Worm (Caenorhabditis elegans) whole organism, L4 larva: ENCODE measurements around the gene B0302.5.
A peak's percentile ranks its signal among the peaks of the same experiment; 100 is the strongest.

Experiments
- D1046.2 ChIP-seq: fragments of 200-800 bp; sonication (Bioruptor generic); IDR thresholded peaks from 2 replicates; pipeline ENCODE4 v1.3.6; 2022; ENCODE audit warnings: missing genetic modification characterization, missing compliant biosample characterization
- F26F4.8 ChIP-seq: fragments of 200-800 bp; sonication (Bioruptor generic); conservative IDR thresholded peaks from 2 replicates; pipeline ENCODE4 v1.3.6; 2022; ENCODE audit warnings: missing genetic modification characterization, missing compliant biosample characterization
- F37D6.2 ChIP-seq: sonication (generic microtip); optimal IDR thresholded peaks from 2 replicates; lab custom pipeline; 2016; ENCODE audit warnings: mild to moderate bottlenecking, missing genetic modification characterization, missing compliant biosample characterization
- F44E2.7 ChIP-seq: fragments of 200-800 bp; sonication (Bioruptor generic); IDR thresholded peaks from 2 replicates; pipeline ENCODE4 v2.1.2; 2022; ENCODE audit warnings: missing genetic modification characterization, missing compliant biosample characterization
- F49E8.2 ChIP-seq: sonication (generic microtip); optimal IDR thresholded peaks from 2 replicates; lab custom pipeline; 2016; ENCODE audit warnings: missing compliant biosample characterization, mild to moderate bottlenecking, missing genetic modification characterization, borderline replicate concordance
- R02D3.7 ChIP-seq: fragments of 150-350 bp; sonication (generic microtip); optimal IDR thresholded peaks from 3 replicates; lab custom pipeline; 2014; ENCODE audit warnings: missing biosample characterization, missing genetic modification characterization
- T20F7.1 ChIP-seq: fragments of 200-800 bp; sonication (Bioruptor generic); optimal IDR thresholded peaks from 2 replicates; lab custom pipeline; 2018; ENCODE audit warnings: mild to moderate bottlenecking, missing genetic modification characterization, missing compliant biosample characterization
- Y5F2A.4 ChIP-seq: fragments of 200-800 bp; sonication (Bioruptor generic); optimal IDR thresholded peaks from 2 replicates; lab custom pipeline; 2018; ENCODE audit warnings: mild to moderate bottlenecking, missing genetic modification characterization, missing compliant biosample characterization
- Y75B8A.6 ChIP-seq: fragments of 200-800 bp; sonication (Bioruptor generic); IDR thresholded peaks from 2 replicates; pipeline ENCODE4 v1.3.6; 2022; ENCODE audit warnings: missing genetic modification reagents, missing genetic modification characterization, missing compliant biosample characterization
- arid-1 ChIP-seq: fragments of 200-800 bp; sonication (Bioruptor generic); conservative IDR thresholded peaks from 2 replicates; pipeline ENCODE4 v1.3.6; 2022; ENCODE audit warnings: missing genetic modification reagents, missing genetic modification characterization, missing compliant biosample characterization
- ceh-32 ChIP-seq: sonication (generic microtip); optimal IDR thresholded peaks from 2 replicates; lab custom pipeline; 2016; ENCODE audit warnings: mild to moderate bottlenecking, missing genetic modification characterization, missing compliant biosample characterization; ENCODE audit not compliant: poor library complexity
- ceh-44 ChIP-seq: fragments of 200-800 bp; sonication (Bioruptor generic); IDR thresholded peaks from 2 replicates; pipeline ENCODE4 v1.3.6; 2022; ENCODE audit warnings: missing genetic modification reagents, missing genetic modification characterization, missing compliant biosample characterization
- cey-2 ChIP-seq: sonication (generic microtip); optimal IDR thresholded peaks from 3 replicates; lab custom pipeline; 2017; ENCODE audit warnings: missing genetic modification characterization, mild to moderate bottlenecking, missing compliant biosample characterization, antibody characterized with exemption, borderline replicate concordance; ENCODE audit not compliant: insufficient read depth
- ctbp-1 ChIP-seq: fragments of 200-800 bp; sonication (Bioruptor generic); IDR thresholded peaks from 2 replicates; pipeline ENCODE4 v1.3.6; 2022; ENCODE audit warnings: missing genetic modification reagents, missing genetic modification characterization, missing compliant biosample characterization
- daf-12 ChIP-seq: fragments of 150-350 bp; optimal IDR thresholded peaks from 2 replicates; lab custom pipeline; 2014; ENCODE audit warnings: missing biosample characterization, missing genetic modification reagents, missing genetic modification characterization
- daf-16 ChIP-seq, 3 experiments: sonication (generic microtip); optimal IDR thresholded peaks; 2 replicates each; lab custom pipeline; 2016 to 2017; ENCODE audit warnings: missing genetic modification characterization in 3 of 3, missing genetic modification reagents in 3 of 3, mild to moderate bottlenecking in 2 of 3, missing compliant biosample characterization in 2 of 3, missing biosample characterization in 1 of 3, moderate library complexity in 1 of 3
- daf-19 ChIP-seq: fragments of 200-800 bp; sonication (Bioruptor generic); conservative IDR thresholded peaks from 2 replicates; pipeline ENCODE4 v1.3.6; 2022; ENCODE audit warnings: missing genetic modification characterization, missing compliant biosample characterization
- dmd-8 ChIP-seq: fragments of 200-800 bp; sonication (Bioruptor generic); IDR thresholded peaks from 2 replicates; pipeline ENCODE4 v1.3.6; 2022; ENCODE audit warnings: missing genetic modification characterization, missing compliant biosample characterization
- dpl-1 ChIP-seq: fragments of 150-350 bp; optimal IDR thresholded peaks from 2 replicates; lab custom pipeline; 2014; ENCODE audit warnings: missing biosample characterization, missing genetic modification reagents, missing genetic modification characterization
- dve-1 ChIP-seq: sonication (generic microtip); optimal IDR thresholded peaks from 2 replicates; lab custom pipeline; 2017; ENCODE audit warnings: antibody characterized with exemption, mild to moderate bottlenecking, missing genetic modification characterization, missing compliant biosample characterization; ENCODE audit not compliant: insufficient read depth
- hlh-11 ChIP-seq: fragments of 200-800 bp; sonication (Bioruptor generic); optimal IDR thresholded peaks from 2 replicates; lab custom pipeline; 2018; ENCODE audit warnings: mild to moderate bottlenecking, missing genetic modification characterization, missing compliant biosample characterization
- jun-1 ChIP-seq: fragments of 150-350 bp; optimal IDR thresholded peaks from 2 replicates; lab custom pipeline; 2014; ENCODE audit warnings: missing biosample characterization, missing genetic modification reagents, missing genetic modification characterization
- lin-13 ChIP-seq: fragments of 150-350 bp; optimal IDR thresholded peaks from 2 replicates; lab custom pipeline; 2014; ENCODE audit warnings: missing biosample characterization, missing genetic modification reagents, missing genetic modification characterization
- lin-15B ChIP-seq: fragments of 150-350 bp; sonication (generic microtip); optimal IDR thresholded peaks from 3 replicates; lab custom pipeline; 2014; ENCODE audit warnings: missing biosample characterization, missing genetic modification characterization
- lin-38 ChIP-seq: fragments of 200-800 bp; sonication (Bioruptor generic); IDR thresholded peaks from 2 replicates; pipeline ENCODE4 v1.3.6; 2022; ENCODE audit warnings: missing genetic modification reagents, missing genetic modification characterization, missing compliant biosample characterization
- lin-39 ChIP-seq: fragments of 150-350 bp; optimal IDR thresholded peaks from 2 replicates; lab custom pipeline; 2014; ENCODE audit warnings: missing biosample characterization, missing genetic modification reagents, missing genetic modification characterization
- mdl-1 ChIP-seq, 2 experiments: fragments of 150-350 bp in 1 of 2; sonication (generic microtip) in 1 of 2; optimal IDR thresholded peaks; 2 replicates each; lab custom pipeline; 2014 to 2017; ENCODE audit warnings: missing biosample characterization in 2 of 2, missing genetic modification characterization in 2 of 2
- mep-1 ChIP-seq: fragments of 150-350 bp; sonication (generic microtip); optimal IDR thresholded peaks from 3 replicates; lab custom pipeline; 2014; ENCODE audit warnings: missing biosample characterization, missing genetic modification characterization
- mxl-3 ChIP-seq: fragments of 200-800 bp; sonication (Bioruptor generic); optimal IDR thresholded peaks from 2 replicates; lab custom pipeline; 2018; ENCODE audit warnings: mild to moderate bottlenecking, missing genetic modification characterization, missing compliant biosample characterization
- nhr-28 ChIP-seq: fragments of 150-350 bp; optimal IDR thresholded peaks from 2 replicates; lab custom pipeline; 2014; ENCODE audit warnings: missing biosample characterization, missing genetic modification characterization
- nhr-41 ChIP-seq: fragments of 200-800 bp; sonication (Bioruptor generic); IDR thresholded peaks from 2 replicates; pipeline ENCODE4 v1.3.6; 2022; ENCODE audit warnings: missing genetic modification reagents, missing genetic modification characterization, missing compliant biosample characterization
- nhr-76 ChIP-seq: fragments of 150-350 bp; optimal IDR thresholded peaks from 2 replicates; lab custom pipeline; 2014; ENCODE audit warnings: missing biosample characterization, missing genetic modification characterization
- nhr-77 ChIP-seq: fragments of 150-350 bp; optimal IDR thresholded peaks from 2 replicates; lab custom pipeline; 2014; ENCODE audit warnings: missing biosample characterization, missing genetic modification characterization
- saeg-2 ChIP-seq: fragments of 200-800 bp; sonication (Bioruptor generic); IDR thresholded peaks from 2 replicates; pipeline ENCODE4 v1.3.6; 2022; ENCODE audit warnings: missing genetic modification reagents, missing genetic modification characterization, missing compliant biosample characterization
- skn-1 ChIP-seq: fragments of 150-350 bp; optimal IDR thresholded peaks from 2 replicates; lab custom pipeline; 2014; ENCODE audit warnings: missing biosample characterization, missing genetic modification characterization
- snpc-1.2 ChIP-seq: fragments of 200-800 bp; sonication (Bioruptor generic); IDR thresholded peaks from 2 replicates; pipeline ENCODE4 v1.3.6; 2022; ENCODE audit warnings: missing genetic modification reagents, missing genetic modification characterization, missing compliant biosample characterization
- spr-3 ChIP-seq: fragments of 200-800 bp; sonication (Bioruptor generic); optimal IDR thresholded peaks from 2 replicates; lab custom pipeline; 2018; ENCODE audit warnings: mild to moderate bottlenecking, missing genetic modification characterization, missing compliant biosample characterization
- unc-62 ChIP-seq, 3 experiments: fragments of 150-350 bp in 1 of 3; sonication (generic microtip); optimal IDR thresholded peaks in 2 of 3; peaks in 1 of 3; 1 replicate in 1 of 3; 2 replicates in 2 of 3; lab custom pipeline; 2014 to 2017; ENCODE audit warnings: missing biosample characterization in 3 of 3, missing genetic modification characterization in 3 of 3, missing genetic modification reagents in 3 of 3, missing genotype in 1 of 3
- vab-7 ChIP-seq: fragments of 200-800 bp; sonication (Bioruptor generic); IDR thresholded peaks from 2 replicates; pipeline ENCODE4 v1.3.6; 2022; ENCODE audit warnings: missing genetic modification reagents, missing genetic modification characterization, missing compliant biosample characterization
- zag-1 ChIP-seq: fragments of 150-350 bp; optimal IDR thresholded peaks from 2 replicates; lab custom pipeline; 2014; ENCODE audit warnings: missing biosample characterization, missing genetic modification characterization
- zfp-2 ChIP-seq: sonication (generic microtip); optimal IDR thresholded peaks from 2 replicates; lab custom pipeline; 2016; ENCODE audit warnings: mild to moderate bottlenecking, missing genetic modification characterization, missing compliant biosample characterization
- ztf-11 ChIP-seq: fragments of 150-350 bp; optimal IDR thresholded peaks from 2 replicates; lab custom pipeline; 2014; ENCODE audit warnings: missing biosample characterization, missing genetic modification characterization

The B0302.5 gene

ce11 chrX:17197824-17198223, 2.9 kb upstream of the B0302.5 start (continued):
- TF ChIP-seq F26F4.8 (GFP tag; lab: Robert Waterston, UW) = no peak
- no peak for TF ChIP-seq vab-7
- TF ChIP-seq mdl-1 (tag; optimal IDR thresholded peaks at IDR 0.05; lab: Kevin White, UChicago) = peak in 1 of 2 experiments; percentile 37
- TF ChIP-seq jun-1 (tag; lab: Kevin White, UChicago) = no peak
- no peak for TF ChIP-seq daf-16 (GFP tag; optimal IDR thresholded peaks at IDR 0.05; lab: Kevin White, UChicago)
- TF ChIP-seq daf-16 (tag; optimal IDR thresholded peaks at IDR 0.05; lab: Kevin White, UChicago) = peak; percentile 68
- TF ChIP-seq lin-38 (GFP tag; lab: Robert Waterston, UW) = no peak
- peak; percentile 68 for TF ChIP-seq nhr-28 (tag; lab: Kevin White, UChicago)
- no peak for TF ChIP-seq T20F7.1 (GFP tag; lab: Kevin White, UChicago)
- TF ChIP-seq D1046.2 (GFP tag; lab: Robert Waterston, UW) = no peak
- no peak for TF ChIP-seq dmd-8 (GFP tag; lab: Robert Waterston, UW)
- TF ChIP-seq lin-13 (GFP tag; lab: Kevin White, UChicago) = no peak
- TF ChIP-seq snpc-1.2 (GFP tag; lab: Robert Waterston, UW) = no peak
- no peak for TF ChIP-seq saeg-2 (GFP tag; lab: Robert Waterston, UW)
- peak; percentile 57 for TF ChIP-seq dve-1
- TF ChIP-seq R02D3.7 (tag; lab: Kevin White, UChicago) = no peak
- TF ChIP-seq hlh-11 (tag; lab: Kevin White, UChicago) = peak; percentile 89
- peak; percentile 0 for TF ChIP-seq nhr-77
- TF ChIP-seq ceh-32 (tag; lab: Kevin White, UChicago) = no peak
- TF ChIP-seq cey-2 = no peak
- no peak for TF ChIP-seq nhr-76 (tag; lab: Kevin White, UChicago)
- no peak for TF ChIP-seq ceh-44 (GFP tag; lab: Robert Waterston, UW)
- no peak for TF ChIP-seq F44E2.7 (GFP tag; lab: Robert Waterston, UW)
- no peak for TF ChIP-seq lin-15B (tag; lab: Kevin White, UChicago)
- no peak for TF ChIP-seq F49E8.2 (tag; lab: Kevin White, UChicago)
- no peak for TF ChIP-seq ztf-11
- no peak for TF ChIP-seq zag-1 (tag; lab: Kevin White, UChicago)
- no peak for TF ChIP-seq lin-39 (tag; lab: Kevin White, UChicago)
- TF ChIP-seq skn-1 (tag; lab: Kevin White, UChicago) = no peak
- TF ChIP-seq daf-19 = no peak
- no peak for TF ChIP-seq Y5F2A.4 (GFP tag; lab: Kevin White, UChicago)
- no peak for TF ChIP-seq daf-12 (tag; lab: Kevin White, UChicago)
- TF ChIP-seq dpl-1 = no peak
- no peak for TF ChIP-seq spr-3 (GFP tag; lab: Kevin White, UChicago)
- TF ChIP-seq ctbp-1 (GFP tag; lab: Robert Waterston, UW) = no peak
- peak; percentile 73 for TF ChIP-seq mxl-3 (GFP tag; lab: Kevin White, UChicago)
- TF ChIP-seq F37D6.2 = no peak
- TF ChIP-seq mep-1 (tag; lab: Kevin White, UChicago) = peak; percentile 18
- no peak for TF ChIP-seq unc-62 (GFP tag; optimal IDR thresholded peaks at IDR 0.05 in 1 of 2; lab: Kevin White, UChicago)
- no peak for TF ChIP-seq unc-62 (tag; optimal IDR thresholded peaks at IDR 0.05; lab: Kevin White, UChicago)
- TF ChIP-seq nhr-41 (GFP tag; lab: Robert Waterston, UW) = no peak
- TF ChIP-seq zfp-2 (tag; lab: Kevin White, UChicago) = no peak
- TF ChIP-seq Y75B8A.6 = no peak
- TF ChIP-seq arid-1 (GFP tag; lab: Robert Waterston, UW) = 0 out of 2 replicates have a peak, but pooled peaks have one; percentile 8
